Worm (Caenorhabditis elegans): ENCODE data around the gene Y110A2AL.6.

Gene Y110A2AL.6

ce11 chrII:2841529-2841928 is at the start of gene Y110A2AL.6:
Y110A2AL.6 (minus strand) TSS chrII:2841629.
- TF ChIP-seq fkh-10 (GFP tag; optimal IDR thresholded peaks at IDR 0.05) = no peak
- no peak for TF ChIP-seq aly-2 (tag; optimal IDR thresholded peaks at IDR 0.05)
- no peak for TF ChIP-seq hmg-11 (tag; optimal IDR thresholded peaks at IDR 0.05)
- TF ChIP-seq nhr-23 (tag; optimal IDR thresholded peaks at IDR 0.05) = no peak
- TF ChIP-seq ztf-4 (tag; optimal IDR thresholded peaks at IDR 0.05) = no peak
- TF ChIP-seq nhr-77 (tag; optimal IDR thresholded peaks at IDR 0.05) = no peak
- TF ChIP-seq sea-2 (GFP tag; optimal IDR thresholded peaks at IDR 0.05) = no peak
- no peak for TF ChIP-seq mml-1 (tag; optimal IDR thresholded peaks at IDR 0.05)
- TF ChIP-seq elt-3 (tag; optimal IDR thresholded peaks at IDR 0.05) = no peak
- TF ChIP-seq nhr-76 (tag; optimal IDR thresholded peaks at IDR 0.05) = no peak
- no peak for TF ChIP-seq R02D3.7 (tag; optimal IDR thresholded peaks at IDR 0.05)
- no peak for TF ChIP-seq nhr-11 (tag; optimal IDR thresholded peaks at IDR 0.05)

ce11 chrII:2888957-2889630 is 47.7 kb upstream of the Y110A2AL.6 start, which contains the start of gene pinn-1:
pinn-1 (minus strand) TSS chrII:2889007.
- TF ChIP-seq nhr-28 (tag; optimal IDR thresholded peaks at IDR 0.05) = no peak
- peak; percentile 90 for TF ChIP-seq pha-4 (tag; optimal IDR thresholded peaks at IDR 0.05)
- TF ChIP-seq nhr-77 (tag; optimal IDR thresholded peaks at IDR 0.05) = peak; percentile 9
- peak; percentile 47 for TF ChIP-seq fkh-10 (GFP tag; optimal IDR thresholded peaks at IDR 0.05)
- TF ChIP-seq zag-1 (tag; optimal IDR thresholded peaks at IDR 0.05) = no peak
- no peak for TF ChIP-seq ztf-11 (tag; optimal IDR thresholded peaks at IDR 0.05)
- peak; percentile 80 for TF ChIP-seq nfya-1 (tag; optimal IDR thresholded peaks at IDR 0.05; ENCODE audit: insufficient read depth)
- TF ChIP-seq nhr-23 (tag; optimal IDR thresholded peaks at IDR 0.05) = peak; percentile 89
- peak; percentile 84 for TF ChIP-seq ceh-82 (tag; optimal IDR thresholded peaks at IDR 0.05)
- TF ChIP-seq jun-1 (tag; optimal IDR thresholded peaks at IDR 0.05) = peak; percentile 40
- TF ChIP-seq unc-62 (GFP tag; optimal IDR thresholded peaks at IDR 0.05) = no peak
- peak; percentile 64 for TF ChIP-seq nhr-25 (tag; optimal IDR thresholded peaks at IDR 0.05)
- peak; percentile 36 for TF ChIP-seq ztf-4 (tag; optimal IDR thresholded peaks at IDR 0.05)
- no peak for TF ChIP-seq unc-39 (tag; optimal IDR thresholded peaks at IDR 0.05)
- peak; percentile 86 for TF ChIP-seq lsy-12 (tag; optimal IDR thresholded peaks at IDR 0.05)
- peak; percentile 58 for TF ChIP-seq tbx-2 (tag; optimal IDR thresholded peaks at IDR 0.05)
- peak; percentile 48 for TF ChIP-seq skn-1 (tag; optimal IDR thresholded peaks at IDR 0.05)
- no peak for TF ChIP-seq elt-3 (tag; optimal IDR thresholded peaks at IDR 0.05)
- TF ChIP-seq ceh-28 (tag; optimal IDR thresholded peaks at IDR 0.05) = peak; percentile 88
- TF ChIP-seq nhr-43 (tag; optimal IDR thresholded peaks at IDR 0.05; ENCODE audit: poor library complexity, severe bottlenecking) = peak; percentile 95
- TF ChIP-seq snpc-4 (tag; optimal IDR thresholded peaks at IDR 0.05) = peak; percentile 77
- no peak for TF ChIP-seq nhr-76 (tag; optimal IDR thresholded peaks at IDR 0.05)
- TF ChIP-seq mdl-1 (tag; optimal IDR thresholded peaks at IDR 0.05) = no peak
- TF ChIP-seq ceh-9 (tag; optimal IDR thresholded peaks at IDR 0.05) = no peak
- no peak for TF ChIP-seq eor-1 (tag; optimal IDR thresholded peaks at IDR 0.05)
- TF ChIP-seq hmg-11 (tag; optimal IDR thresholded peaks at IDR 0.05) = peak; percentile 54
- peak; percentile 28 for TF ChIP-seq egl-27 (tag; optimal IDR thresholded peaks at IDR 0.05)
- TF ChIP-seq fkh-2 (tag; optimal IDR thresholded peaks at IDR 0.05) = no peak
- TF ChIP-seq R02D3.7 (tag; optimal IDR thresholded peaks at IDR 0.05) = peak; percentile 21
- peak; percentile 5 for TF ChIP-seq elt-1 (tag; optimal IDR thresholded peaks at IDR 0.05)
- peak; percentile 36 for TF ChIP-seq pqm-1 (tag; optimal IDR thresholded peaks at IDR 0.05)
- TF ChIP-seq nhr-12 (tag; optimal IDR thresholded peaks at IDR 0.05) = no peak
- peak; percentile 33 for TF ChIP-seq ama-1 (optimal IDR thresholded peaks at IDR 0.05)
- TF ChIP-seq lin-15B (tag; optimal IDR thresholded peaks at IDR 0.05) = peak; percentile 97
- TF ChIP-seq lin-39 (tag; optimal IDR thresholded peaks at IDR 0.05) = peak; percentile 90
- TF ChIP-seq elt-2 (tag; optimal IDR thresholded peaks at IDR 0.05) = peak; percentile 41
- peak; percentile 73 for TF ChIP-seq egl-5 (tag; optimal IDR thresholded peaks at IDR 0.05)
- TF ChIP-seq nhr-237 (tag; optimal IDR thresholded peaks at IDR 0.05) = no peak
- TF ChIP-seq ZK546.5 (tag; optimal IDR thresholded peaks at IDR 0.05) = no peak

Measured in whole organism, L3 larva.